Worm (Caenorhabditis elegans): ENCODE results near the gene Y22D7AL.16.

ce11 chrIII:1652925-1653324 lies 12.1 kb downstream of the Y22D7AL.16 start:
- no peak for TF ChIP-seq nhr-129 (tag; optimal IDR thresholded peaks at IDR 0.05)
- no peak for TF ChIP-seq nhr-25 (tag; optimal IDR thresholded peaks at IDR 0.05)
- TF ChIP-seq aly-2 (tag; optimal IDR thresholded peaks at IDR 0.05) = no peak
- TF ChIP-seq ztf-1 (GFP tag; conservative IDR thresholded peaks at IDR 0.05) = no peak
- TF ChIP-seq sma-3 (GFP tag; optimal IDR thresholded peaks at IDR 0.05) = no peak
- TF ChIP-seq unc-55 (GFP tag; optimal IDR thresholded peaks at IDR 0.05) = no peak
- TF ChIP-seq lin-39 (tag; optimal IDR thresholded peaks at IDR 0.05) = no peak
- no peak for TF ChIP-seq lin-11 (tag; optimal IDR thresholded peaks at IDR 0.05)
- TF ChIP-seq elt-1 (tag; optimal IDR thresholded peaks at IDR 0.05) = no peak
- TF ChIP-seq unc-62 (GFP tag; optimal IDR thresholded peaks at IDR 0.05) = no peak
- TF ChIP-seq blmp-1 (tag; optimal IDR thresholded peaks at IDR 0.05; ENCODE audit: insufficient read depth) = no peak
- TF ChIP-seq ama-1 (optimal IDR thresholded peaks at IDR 0.05) = no peak
- TF ChIP-seq snpc-4 (tag; optimal IDR thresholded peaks at IDR 0.05) = no peak
- no peak for TF ChIP-seq ztf-11 (tag; optimal IDR thresholded peaks at IDR 0.05)

Measured in whole organism, L2 larva.